Worm (Caenorhabditis elegans): ENCODE results near the gene dpy-8.

ce11 chrX:5119686-5120085 lies 30.6 kb downstream of the dpy-8 start:
- TF ChIP-seq blmp-1 (tag; optimal IDR thresholded peaks at IDR 0.05) = no peak
- no peak for TF ChIP-seq ces-1 (GFP tag; optimal IDR thresholded peaks at IDR 0.05)
